Worm (Caenorhabditis elegans) whole organism, dauer: ENCODE data around the gene catp-3.

Source experiments
- unc-62 ChIP-seq: sonication (generic microtip); optimal IDR thresholded peaks from 2 replicates; lab custom pipeline; 2017; ENCODE audit warnings: missing biosample characterization, missing genetic modification reagents, missing genetic modification characterization

Gene catp-3

ce11 chrV:8104473-8104872, 28.7 kb downstream of the catp-3 start, which contains the start of gene srlf-16:
Gene srlf-16, plus strand, starts transcription at chrV:8104773.
- no peak for TF ChIP-seq unc-62 (GFP tag; lab: Kevin White, UChicago)

- TF ChIP-seq unc-62 (GFP tag; lab: Kevin White, UChicago) = no peak
Observed at ce11 chrV:8108670-8109069, 32.9 kb downstream of the catp-3 start, which contains the start of gene myo-5. Gene myo-5, plus strand, starts transcription at chrV:8108970.

ce11 chrV:8110816-8111215, 35.0 kb downstream of the catp-3 start:
- TF ChIP-seq unc-62 (GFP tag; lab: Kevin White, UChicago) = no peak

- no peak for TF ChIP-seq unc-62 (GFP tag; lab: Kevin White, UChicago)
Observed at ce11 chrV:8114542-8114941, 38.7 kb downstream of the catp-3 start.

ce11 chrV:8117964-8118363, 42.2 kb downstream of the catp-3 start, which contains the start of gene D1014.7:
Gene D1014.7, plus strand, starts transcription at chrV:8118264.
- TF ChIP-seq unc-62 (GFP tag; lab: Kevin White, UChicago) = no peak

- no peak for TF ChIP-seq unc-62 (GFP tag; lab: Kevin White, UChicago)
Observed at ce11 chrV:8120868-8121267, 45.1 kb downstream of the catp-3 start, which contains the start of gene D1014.6. Gene D1014.6, plus strand, starts transcription at chrV:8121168.

ce11 chrV:8123384-8123783, 47.6 kb downstream of the catp-3 start, which contains the start of gene D1014.5:
Gene D1014.5, plus strand, starts transcription at chrV:8123684.
- no peak for TF ChIP-seq unc-62 (GFP tag; lab: Kevin White, UChicago)

ce11 chrV:8129252-8129651, 53.4 kb downstream of the catp-3 start, which contains the start of gene spr-1:
Gene spr-1, minus strand, starts transcription at chrV:8129352.
- TF ChIP-seq unc-62 (GFP tag; lab: Kevin White, UChicago) = no peak
